In genomic region chrII:7866081-7866480, ce11 we compare ENCODE assay signal across 2 worm cellular contexts.
TF ChIP-seq lines count a peak whose summit lies in the region.

No protein-coding gene starts in this region.

TF ChIP-seq in whole organism, L4 larva, 104 proteins besides CTCF, POLR2A, EP300 and RAD21 (continued from another document):
- TF ChIP-seq egl-43 (GFP tag; IDR thresholded peaks at IDR 0.05; lab: Robert Waterston, UW) (no peak), jun-1 (tag; optimal IDR thresholded peaks at IDR 0.05; lab: Kevin White, UChicago) (no peak), lin-1 (GFP tag; IDR thresholded peaks at IDR 0.05; lab: Robert Waterston, UW) (no peak), duxl-1 (tag; optimal IDR thresholded peaks at IDR 0.05; lab: Kevin White, UChicago; ENCODE audit: poor library complexity) (peak; percentile 0), lin-38 (GFP tag; IDR thresholded peaks at IDR 0.05; lab: Robert Waterston, UW) (peak; percentile 46), mes-2 (tag; optimal IDR thresholded peaks at IDR 0.05; lab: Kevin White, UChicago; ENCODE audit: poor library complexity, severe bottlenecking) (no peak), Y75B8A.6 (GFP tag; IDR thresholded peaks at IDR 0.05; lab: Robert Waterston, UW) (no peak), dmd-6 (GFP tag; IDR thresholded peaks at IDR 0.05; lab: Robert Waterston, UW) (no peak), ceh-62 (tag; optimal IDR thresholded peaks at IDR 0.05; lab: Kevin White, UChicago) (no peak), ceh-28 (tag; optimal IDR thresholded peaks at IDR 0.05; lab: Kevin White, UChicago) (no peak), ZK546.5 (tag; optimal IDR thresholded peaks at IDR 0.05; lab: Kevin White, UChicago) (no peak), gei-8 (GFP tag; optimal IDR thresholded peaks at IDR 0.05; lab: Kevin White, UChicago) (no peak), nhr-10 (tag; optimal IDR thresholded peaks at IDR 0.05; lab: Kevin White, UChicago) (no peak), tag-97 (GFP tag; IDR thresholded peaks at IDR 0.05; lab: Robert Waterston, UW) (no peak), madf-5 (GFP tag; IDR thresholded peaks at IDR 0.05; lab: Robert Waterston, UW) (no peak), attf-4 (tag; optimal IDR thresholded peaks at IDR 0.05; lab: Kevin White, UChicago) (no peak), zip-2 (tag; optimal IDR thresholded peaks at IDR 0.05; lab: Kevin White, UChicago) (no peak), F10B5.3 (tag; optimal IDR thresholded peaks at IDR 0.05; lab: Kevin White, UChicago) (peak; percentile 9)
TF ChIP-seq in whole organism, L4 larva: peak in this region for 10.

TF ChIP-seq in whole organism, young adult, 124 proteins besides CTCF, POLR2A, EP300 and RAD21 (continued from another document):
- TF ChIP-seq attf-3 (GFP tag; conservative IDR thresholded peaks at IDR 0.05; lab: Robert Waterston, UW) (no peak), K11D2.4 (GFP tag; IDR thresholded peaks at IDR 0.05; lab: Robert Waterston, UW) (no peak), die-1 (tag; optimal IDR thresholded peaks at IDR 0.05; lab: Kevin White, UChicago) (no peak), fkh-3 (tag; optimal IDR thresholded peaks at IDR 0.05; lab: Kevin White, UChicago) (no peak), sptf-2 (GFP tag; optimal IDR thresholded peaks at IDR 0.05; lab: Kevin White, UChicago) (no peak), F37B4.10 (GFP tag; IDR thresholded peaks at IDR 0.05; lab: Robert Waterston, UW) (no peak), nfya-1 (tag; optimal IDR thresholded peaks at IDR 0.05; lab: Kevin White, UChicago; ENCODE audit: borderline replicate concordance, insufficient read depth) (no peak), ama-1 (optimal IDR thresholded peaks at IDR 0.05; lab: Kevin White, UChicago) (no peak), ama-1 (GFP tag; optimal IDR thresholded peaks at IDR 0.05; lab: Kevin White, UChicago) (no peak), ztf-3 (GFP tag; optimal IDR thresholded peaks at IDR 0.05; lab: Kevin White, UChicago) (no peak), tbp1 (GFP tag; optimal IDR thresholded peaks at IDR 0.05; lab: Kevin White, UChicago) (peak; percentile 21), rec-8 (tag; optimal IDR thresholded peaks at IDR 0.05; lab: Kevin White, UChicago) (peak in 1 of 2 experiments; percentile 67), snpc-3.4 (tag; optimal IDR thresholded peaks at IDR 0.05; lab: Kevin White, UChicago) (peak; percentile 72), nhr-179 (tag; optimal IDR thresholded peaks at IDR 0.05; lab: Kevin White, UChicago) (no peak), B0019.2 (GFP tag; conservative IDR thresholded peaks at IDR 0.05; lab: Robert Waterston, UW) (no peak), ztf-22 (GFP tag; optimal IDR thresholded peaks at IDR 0.05; lab: Kevin White, UChicago) (no peak), tlf-1 (GFP tag; optimal IDR thresholded peaks at IDR 0.05; lab: Kevin White, UChicago) (peak; percentile 24), ets-4 (GFP tag; optimal IDR thresholded peaks at IDR 0.05; lab: Kevin White, UChicago) (no peak), lir-1 (GFP tag; conservative IDR thresholded peaks at IDR 0.05; lab: Robert Waterston, UW) (no peak), ztf-26 (tag; optimal IDR thresholded peaks at IDR 0.05; lab: Kevin White, UChicago) (no peak), chd-7 (tag; optimal IDR thresholded peaks at IDR 0.05; lab: Kevin White, UChicago) (no peak), dpl-1 (GFP tag; optimal IDR thresholded peaks at IDR 0.05; lab: Kevin White, UChicago) (no peak), snpc-4 (GFP tag; optimal IDR thresholded peaks at IDR 0.05; lab: Kevin White, UChicago) (no peak), snpc-4 (tag; optimal IDR thresholded peaks at IDR 0.05; lab: Kevin White, UChicago) (no peak), somi-1 (GFP tag; optimal IDR thresholded peaks at IDR 0.05; lab: Kevin White, UChicago) (no peak), madf-6 (GFP tag; IDR thresholded peaks at IDR 0.05; lab: Robert Waterston, UW) (peak; percentile 54), madf-3 (GFP tag; IDR thresholded peaks at IDR 0.05; lab: Robert Waterston, UW) (0 out of 2 replicates have a peak, but pooled peaks have one; percentile 7), nfyb-1 (GFP tag; IDR thresholded peaks at IDR 0.05; lab: Robert Waterston, UW) (no peak), B0261.1 (tag; optimal IDR thresholded peaks at IDR 0.05; lab: Kevin White, UChicago) (no peak), ceh-40 (GFP tag; IDR thresholded peaks at IDR 0.05; lab: Robert Waterston, UW) (no peak), mcd-1 (GFP tag; IDR thresholded peaks at IDR 0.05; lab: Robert Waterston, UW) (no peak; the same call in 1 of the 2 replicates), Y53F4B.3 (GFP tag; IDR thresholded peaks at IDR 0.05; lab: Robert Waterston, UW) (no peak), ceh-79 (tag; optimal IDR thresholded peaks at IDR 0.05; lab: Kevin White, UChicago) (no peak), lag-1 (GFP tag; IDR thresholded peaks at IDR 0.05; lab: Robert Waterston, UW) (no peak), mxl-1 (tag; optimal IDR thresholded peaks at IDR 0.05; lab: Kevin White, UChicago) (no peak), attf-5 (GFP tag; optimal IDR thresholded peaks at IDR 0.05; lab: Kevin White, UChicago) (no peak), nhr-120 (GFP tag; IDR thresholded peaks at IDR 0.05; lab: Robert Waterston, UW) (no peak), akir-1 (GFP tag; optimal IDR thresholded peaks at IDR 0.05; lab: Kevin White, UChicago) (no peak), attf-6 (GFP tag; IDR thresholded peaks at IDR 0.05; lab: Robert Waterston, UW) (no peak), dox-1 (GFP tag; IDR thresholded peaks at IDR 0.05; lab: Robert Waterston, UW) (no peak), let-526 (GFP tag; IDR thresholded peaks at IDR 0.05; lab: Robert Waterston, UW) (no peak), snpc-1.3 (tag; optimal IDR thresholded peaks at IDR 0.05; lab: Kevin White, UChicago; ENCODE audit: insufficient read depth) (peak; percentile 24), C06A6.2 (GFP tag; conservative IDR thresholded peaks at IDR 0.05; lab: Robert Waterston, UW) (no peak), hmg-20 (GFP tag; IDR thresholded peaks at IDR 0.05; lab: Robert Waterston, UW) (no peak), D2030.7 (GFP tag; IDR thresholded peaks at IDR 0.05; lab: Robert Waterston, UW) (no peak), pbrm-1 (GFP tag; IDR thresholded peaks at IDR 0.05; lab: Robert Waterston, UW) (no peak), ceh-91 (GFP tag; IDR thresholded peaks at IDR 0.05; lab: Robert Waterston, UW) (no peak), him-1 (tag; optimal IDR thresholded peaks at IDR 0.05; lab: Kevin White, UChicago) (peak; percentile 80), athp-1 (tag; optimal IDR thresholded peaks at IDR 0.05; lab: Kevin White, UChicago) (no peak), madf-10 (tag; optimal IDR thresholded peaks at IDR 0.05; lab: Kevin White, UChicago) (no peak), bed-1 (GFP tag; IDR thresholded peaks at IDR 0.05; lab: Robert Waterston, UW) (no peak), efl-1 (GFP tag; optimal IDR thresholded peaks at IDR 0.05; lab: Kevin White, UChicago) (no peak), Y79H2A.3 (GFP tag; conservative IDR thresholded peaks at IDR 0.05; lab: Robert Waterston, UW) (no peak), unc-130 (GFP tag; optimal IDR thresholded peaks at IDR 0.05; lab: Kevin White, UChicago) (peak; percentile 76), ztf-28 (GFP tag; IDR thresholded peaks at IDR 0.05; lab: Robert Waterston, UW) (0 out of 2 replicates have a peak, but pooled peaks have one; percentile 19), snpc-1.1 (tag; optimal IDR thresholded peaks at IDR 0.05; lab: Kevin White, UChicago; ENCODE audit: insufficient read depth) (no peak), let-607 (tag; optimal IDR thresholded peaks at IDR 0.05; lab: Kevin White, UChicago) (no peak), nhr-90 (tag; optimal IDR thresholded peaks at IDR 0.05; lab: Kevin White, UChicago) (no peak), F55B11.4 (tag; optimal IDR thresholded peaks at IDR 0.05; lab: Kevin White, UChicago; ENCODE audit: borderline replicate concordance, insufficient read depth) (no peak), ztf-18 (tag; optimal IDR thresholded peaks at IDR 0.05; lab: Kevin White, UChicago) (no peak), rpc-1 (optimal IDR thresholded peaks at IDR 0.05; lab: Kevin White, UChicago) (no peak), rpc-1 (tag; optimal IDR thresholded peaks at IDR 0.05; lab: Kevin White, UChicago) (no peak), pha-4 (tag; optimal IDR thresholded peaks at IDR 0.05; lab: Kevin White, UChicago) (no peak), F23B12.7 (tag; optimal IDR thresholded peaks at IDR 0.05; lab: Kevin White, UChicago; ENCODE audit: insufficient read depth) (no peak), hmg-1.2 (GFP tag; IDR thresholded peaks at IDR 0.05; lab: Robert Waterston, UW) (no peak), hlh-26 (GFP tag; conservative IDR thresholded peaks at IDR 0.05; lab: Robert Waterston, UW) (no peak)
